Worm (Caenorhabditis elegans) whole organism, L4 larva: Measurements from ENCODE around the gene Y77E11A.16.

Experiments used
- D1046.2 ChIP-seq: fragments of 200-800 bp; sonication (Bioruptor generic); IDR thresholded peaks from 2 replicates; pipeline ENCODE4 v1.3.6; 2022; ENCODE audit warnings: missing genetic modification characterization, missing compliant biosample characterization
- F26F4.8 ChIP-seq: fragments of 200-800 bp; sonication (Bioruptor generic); conservative IDR thresholded peaks from 2 replicates; pipeline ENCODE4 v1.3.6; 2022; ENCODE audit warnings: missing genetic modification characterization, missing compliant biosample characterization
- F49E8.2 ChIP-seq: sonication (generic microtip); optimal IDR thresholded peaks from 2 replicates; lab custom pipeline; 2016; ENCODE audit warnings: missing compliant biosample characterization, mild to moderate bottlenecking, missing genetic modification characterization, borderline replicate concordance
- R02D3.7 ChIP-seq: fragments of 150-350 bp; sonication (generic microtip); optimal IDR thresholded peaks from 3 replicates; lab custom pipeline; 2014; ENCODE audit warnings: missing biosample characterization, missing genetic modification characterization
- T20F7.1 ChIP-seq: fragments of 200-800 bp; sonication (Bioruptor generic); optimal IDR thresholded peaks from 2 replicates; lab custom pipeline; 2018; ENCODE audit warnings: mild to moderate bottlenecking, missing genetic modification characterization, missing compliant biosample characterization
- Y48G9A.11 ChIP-seq: fragments of 200-800 bp; sonication (Bioruptor generic); IDR thresholded peaks from 2 replicates; pipeline ENCODE4 v1.3.6; 2022; ENCODE audit warnings: missing genetic modification reagents, missing genetic modification characterization, missing compliant biosample characterization
- Y75B8A.6 ChIP-seq: fragments of 200-800 bp; sonication (Bioruptor generic); IDR thresholded peaks from 2 replicates; pipeline ENCODE4 v1.3.6; 2022; ENCODE audit warnings: missing genetic modification reagents, missing genetic modification characterization, missing compliant biosample characterization
- ZK546.5 ChIP-seq, 2 experiments: sonication (generic microtip); optimal IDR thresholded peaks; 2 replicates each; lab custom pipeline; 2017; ENCODE audit warnings: missing biosample characterization in 2 of 2, missing genetic modification characterization in 2 of 2
- aly-2 ChIP-seq: sonication (generic microtip); optimal IDR thresholded peaks from 2 replicates; lab custom pipeline; 2018; ENCODE audit warnings: missing biosample characterization, missing genetic modification characterization
- ama-1 ChIP-seq: fragments of 150-350 bp; optimal IDR thresholded peaks from 2 replicates; lab custom pipeline; 2014; ENCODE audit warnings: inconsistent platforms, mixed read lengths
- attf-4 ChIP-seq: sonication (generic microtip); optimal IDR thresholded peaks from 3 replicates; lab custom pipeline; 2017; ENCODE audit warnings: missing biosample characterization, missing genetic modification characterization
- ceh-28 ChIP-seq: fragments of 150-350 bp; optimal IDR thresholded peaks from 2 replicates; lab custom pipeline; 2014; ENCODE audit warnings: missing biosample characterization, missing genetic modification reagents, missing genetic modification characterization
- ceh-62 ChIP-seq: sonication (generic microtip); optimal IDR thresholded peaks from 2 replicates; lab custom pipeline; 2017; ENCODE audit warnings: missing biosample characterization, missing genetic modification characterization
- ces-1 ChIP-seq: fragments of 150-350 bp; sonication (generic microtip); optimal IDR thresholded peaks from 4 replicates; lab custom pipeline; 2014; ENCODE audit warnings: missing biosample characterization, missing genetic modification reagents, missing genetic modification characterization
- cey-2 ChIP-seq: sonication (generic microtip); optimal IDR thresholded peaks from 3 replicates; lab custom pipeline; 2017; ENCODE audit warnings: missing genetic modification characterization, mild to moderate bottlenecking, missing compliant biosample characterization, antibody characterized with exemption, borderline replicate concordance; ENCODE audit not compliant: insufficient read depth
- ctbp-1 ChIP-seq: fragments of 200-800 bp; sonication (Bioruptor generic); IDR thresholded peaks from 2 replicates; pipeline ENCODE4 v1.3.6; 2022; ENCODE audit warnings: missing genetic modification reagents, missing genetic modification characterization, missing compliant biosample characterization
- daf-8 ChIP-seq: fragments of 200-800 bp; sonication (Bioruptor generic); IDR thresholded peaks from 2 replicates; pipeline ENCODE4 v1.3.6; 2022; ENCODE audit warnings: missing genetic modification characterization, missing compliant biosample characterization
- dmd-9 ChIP-seq: fragments of 200-800 bp; sonication (Bioruptor generic); IDR thresholded peaks from 2 replicates; pipeline ENCODE4 v1.3.6; 2022; ENCODE audit warnings: missing genetic modification reagents, missing genetic modification characterization, missing compliant biosample characterization
- egl-27 ChIP-seq: sonication (generic microtip); optimal IDR thresholded peaks from 3 replicates; lab custom pipeline; 2017; ENCODE audit warnings: missing biosample characterization, missing genetic modification reagents, missing genetic modification characterization
- egl-43 ChIP-seq: fragments of 200-800 bp; sonication (Bioruptor generic); IDR thresholded peaks from 2 replicates; pipeline ENCODE4 v1.3.6; 2022; ENCODE audit warnings: missing genetic modification reagents, missing genetic modification characterization, missing compliant biosample characterization
- fkh-10 ChIP-seq: fragments of 150-350 bp; optimal IDR thresholded peaks from 2 replicates; lab custom pipeline; 2014; ENCODE audit warnings: missing biosample characterization, missing genetic modification reagents, missing genetic modification characterization
- gei-8 ChIP-seq: fragments of 200-800 bp; sonication (Bioruptor generic); optimal IDR thresholded peaks from 2 replicates; lab custom pipeline; 2018; ENCODE audit warnings: mild to moderate bottlenecking, missing genetic modification characterization, missing compliant biosample characterization
- hif-1 ChIP-seq, 2 experiments: sonication (generic microtip); optimal IDR thresholded peaks; 2 replicates each; lab custom pipeline; 2016 to 2017; ENCODE audit warnings: missing compliant biosample characterization in 2 of 2, missing genetic modification characterization in 2 of 2, missing genetic modification reagents in 2 of 2, missing genotype in 2 of 2, mild to moderate bottlenecking in 1 of 2
- hmg-1.1 ChIP-seq: fragments of 200-800 bp; sonication (Bioruptor generic); IDR thresholded peaks from 2 replicates; pipeline ENCODE4 v1.3.6; 2022; ENCODE audit warnings: missing genetic modification reagents, missing genetic modification characterization, missing compliant biosample characterization
- lim-7 ChIP-seq: fragments of 200-800 bp; sonication (Bioruptor generic); IDR thresholded peaks from 2 replicates; pipeline ENCODE4 v1.3.6; 2022; ENCODE audit warnings: missing genetic modification characterization, missing compliant biosample characterization
- lin-13 ChIP-seq: fragments of 150-350 bp; optimal IDR thresholded peaks from 2 replicates; lab custom pipeline; 2014; ENCODE audit warnings: missing biosample characterization, missing genetic modification reagents, missing genetic modification characterization
- lin-29 ChIP-seq: fragments of 200-800 bp; sonication (Bioruptor generic); IDR thresholded peaks from 2 replicates; pipeline ENCODE4 v1.3.6; 2022; ENCODE audit warnings: missing genetic modification reagents, missing genetic modification characterization, missing compliant biosample characterization
- lir-3 ChIP-seq: sonication (generic microtip); optimal IDR thresholded peaks from 2 replicates; lab custom pipeline; 2016; ENCODE audit warnings: mild to moderate bottlenecking, missing genetic modification characterization, missing compliant biosample characterization
- lsy-2 ChIP-seq, 2 experiments: fragments of 150-350 bp in 1 of 2; sonication (generic microtip) in 1 of 2; optimal IDR thresholded peaks; 2 replicates each; lab custom pipeline; 2014 to 2017; ENCODE audit warnings: missing biosample characterization in 2 of 2, missing genetic modification characterization in 2 of 2
- madf-5 ChIP-seq, 2 experiments: fragments of 200-800 bp; sonication (Bioruptor generic); IDR thresholded peaks; 2 replicates each; pipeline ENCODE4 v1.3.6; 2022; ENCODE audit warnings: missing compliant biosample characterization in 2 of 2, missing genetic modification characterization in 2 of 2
- mdl-1 ChIP-seq, 2 experiments: fragments of 150-350 bp in 1 of 2; sonication (generic microtip) in 1 of 2; optimal IDR thresholded peaks; 2 replicates each; lab custom pipeline; 2014 to 2017; ENCODE audit warnings: missing biosample characterization in 2 of 2, missing genetic modification characterization in 2 of 2
- mes-2 ChIP-seq: sonication (generic microtip); optimal IDR thresholded peaks from 2 replicates; lab custom pipeline; 2016; ENCODE audit warnings: missing genotype, mild to moderate bottlenecking, missing genetic modification characterization, missing compliant biosample characterization; ENCODE audit not compliant: poor library complexity, severe bottlenecking
- mxl-2 ChIP-seq: fragments of 200-800 bp; sonication (Bioruptor generic); conservative IDR thresholded peaks from 2 replicates; pipeline ENCODE4 v1.3.6; 2022; ENCODE audit warnings: missing genetic modification reagents, missing genetic modification characterization, missing compliant biosample characterization
- mxl-3 ChIP-seq: fragments of 200-800 bp; sonication (Bioruptor generic); optimal IDR thresholded peaks from 2 replicates; lab custom pipeline; 2018; ENCODE audit warnings: mild to moderate bottlenecking, missing genetic modification characterization, missing compliant biosample characterization
- nhr-111 ChIP-seq: fragments of 200-800 bp; sonication (Bioruptor generic); optimal IDR thresholded peaks from 2 replicates; lab custom pipeline; 2018; ENCODE audit warnings: mild to moderate bottlenecking, missing genetic modification characterization, missing compliant biosample characterization
- nhr-237 ChIP-seq: sonication (generic microtip); optimal IDR thresholded peaks from 2 replicates; lab custom pipeline; 2017; ENCODE audit warnings: missing biosample characterization, missing genetic modification characterization
- nhr-28 ChIP-seq: fragments of 150-350 bp; optimal IDR thresholded peaks from 2 replicates; lab custom pipeline; 2014; ENCODE audit warnings: missing biosample characterization, missing genetic modification characterization
- nhr-77 ChIP-seq: fragments of 150-350 bp; optimal IDR thresholded peaks from 2 replicates; lab custom pipeline; 2014; ENCODE audit warnings: missing biosample characterization, missing genetic modification characterization
- php-3 ChIP-seq: fragments of 200-800 bp; sonication (Bioruptor generic); IDR thresholded peaks from 2 replicates; pipeline ENCODE4 v1.3.6; 2022; ENCODE audit warnings: missing genetic modification reagents, missing genetic modification characterization, missing compliant biosample characterization
- rbr-2 ChIP-seq: sonication (generic microtip); optimal IDR thresholded peaks from 2 replicates; lab custom pipeline; 2016; ENCODE audit warnings: missing genotype, missing genetic modification characterization, missing compliant biosample characterization
- snpc-4 ChIP-seq: fragments of 150-350 bp; optimal IDR thresholded peaks from 2 replicates; lab custom pipeline; 2014; ENCODE audit warnings: missing biosample characterization, missing genetic modification characterization
- spr-1 ChIP-seq: sonication (generic microtip); optimal IDR thresholded peaks from 2 replicates; lab custom pipeline; 2016; ENCODE audit warnings: mild to moderate bottlenecking, missing genetic modification characterization, missing compliant biosample characterization
- spr-3 ChIP-seq: fragments of 200-800 bp; sonication (Bioruptor generic); optimal IDR thresholded peaks from 2 replicates; lab custom pipeline; 2018; ENCODE audit warnings: mild to moderate bottlenecking, missing genetic modification characterization, missing compliant biosample characterization
- unc-130 ChIP-seq: sonication (generic microtip); optimal IDR thresholded peaks from 2 replicates; lab custom pipeline; 2016; ENCODE audit warnings: missing genetic modification reagents, missing genetic modification characterization, missing compliant biosample characterization
- unc-39 ChIP-seq: sonication (generic microtip); optimal IDR thresholded peaks from 2 replicates; lab custom pipeline; 2017; ENCODE audit warnings: missing biosample characterization, missing genetic modification characterization
- unc-62 ChIP-seq, 3 experiments: fragments of 150-350 bp in 1 of 3; sonication (generic microtip); optimal IDR thresholded peaks in 2 of 3; peaks in 1 of 3; 1 replicate in 1 of 3; 2 replicates in 2 of 3; lab custom pipeline; 2014 to 2017; ENCODE audit warnings: missing biosample characterization in 3 of 3, missing genetic modification characterization in 3 of 3, missing genetic modification reagents in 3 of 3, missing genotype in 1 of 3
- vab-7 ChIP-seq: fragments of 200-800 bp; sonication (Bioruptor generic); IDR thresholded peaks from 2 replicates; pipeline ENCODE4 v1.3.6; 2022; ENCODE audit warnings: missing genetic modification reagents, missing genetic modification characterization, missing compliant biosample characterization
- zag-1 ChIP-seq: fragments of 150-350 bp; optimal IDR thresholded peaks from 2 replicates; lab custom pipeline; 2014; ENCODE audit warnings: missing biosample characterization, missing genetic modification characterization
- zfp-2 ChIP-seq: sonication (generic microtip); optimal IDR thresholded peaks from 2 replicates; lab custom pipeline; 2016; ENCODE audit warnings: mild to moderate bottlenecking, missing genetic modification characterization, missing compliant biosample characterization
- zip-11 ChIP-seq: fragments of 200-800 bp; sonication (Bioruptor generic); IDR thresholded peaks from 2 replicates; pipeline ENCODE4 v1.3.6; 2022; ENCODE audit warnings: missing genetic modification characterization, missing compliant biosample characterization
- ztf-11 ChIP-seq: fragments of 150-350 bp; optimal IDR thresholded peaks from 2 replicates; lab custom pipeline; 2014; ENCODE audit warnings: missing biosample characterization, missing genetic modification characterization
- ztf-7 ChIP-seq: fragments of 150-350 bp; optimal IDR thresholded peaks from 2 replicates; lab custom pipeline; 2014; ENCODE audit warnings: missing biosample characterization, missing genetic modification characterization

Y77E11A.16 gene

DNA sequence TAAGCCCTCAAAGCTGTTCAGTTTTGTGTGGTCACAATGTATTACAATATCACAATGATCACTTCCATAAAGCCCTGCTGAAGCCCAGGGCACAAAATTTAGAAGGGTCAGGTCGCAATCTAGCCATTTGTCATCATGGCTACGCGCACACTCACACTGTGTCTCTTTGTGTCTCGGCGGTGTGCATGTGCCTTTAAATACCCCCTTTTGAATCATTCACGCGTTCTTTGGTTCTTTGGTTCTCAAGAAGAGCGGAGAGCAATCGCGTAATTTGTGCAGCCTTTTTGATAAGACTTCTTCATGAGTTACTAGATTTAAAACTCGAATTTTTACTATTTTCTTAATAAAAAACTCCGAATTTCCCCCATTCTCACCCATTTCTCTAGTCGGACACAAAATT is 30.2 kb upstream of the Y77E11A.16 start (continued):
- TF ChIP-seq nhr-28 (tag; lab: Kevin White, UChicago) (peak; percentile 87), mxl-3 (GFP tag; lab: Kevin White, UChicago) (peak; percentile 56), lir-3 (tag; lab: Kevin White, UChicago) (no peak), spr-1 (tag; lab: Kevin White, UChicago) (no peak), snpc-4 (tag; lab: Kevin White, UChicago) (no peak), T20F7.1 (no peak), hmg-1.1 (GFP tag; lab: Robert Waterston, UW) (no peak), unc-39 (tag; lab: Kevin White, UChicago) (no peak), madf-5 (GFP tag; IDR thresholded peaks at IDR 0.05; lab: Robert Waterston, UW) (no peak), ceh-62 (tag; lab: Kevin White, UChicago) (no peak), F26F4.8 (GFP tag; lab: Robert Waterston, UW) (no peak), lin-29 (GFP tag; lab: Robert Waterston, UW) (no peak), hif-1 (tag; optimal IDR thresholded peaks at IDR 0.05; lab: Kevin White, UChicago) (no peak), ceh-28 (tag; lab: Kevin White, UChicago) (no peak), lim-7 (GFP tag; lab: Robert Waterston, UW) (no peak), ZK546.5 (tag; optimal IDR thresholded peaks at IDR 0.05; lab: Kevin White, UChicago) (no peak), gei-8 (no peak), zip-11 (GFP tag; lab: Robert Waterston, UW) (no peak), fkh-10 (GFP tag; lab: Kevin White, UChicago) (no peak), ztf-11 (no peak), unc-62 (GFP tag; optimal IDR thresholded peaks at IDR 0.05 in 1 of 2; lab: Kevin White, UChicago) (no peak), unc-62 (tag; optimal IDR thresholded peaks at IDR 0.05; lab: Kevin White, UChicago) (no peak), R02D3.7 (no peak), rbr-2 (tag; lab: Kevin White, UChicago) (no peak), nhr-77 (tag; lab: Kevin White, UChicago) (peak; percentile 26), egl-27 (tag; lab: Kevin White, UChicago) (no peak), unc-130 (GFP tag; lab: Kevin White, UChicago) (no peak), ctbp-1 (GFP tag; lab: Robert Waterston, UW) (no peak), F49E8.2 (tag; lab: Kevin White, UChicago) (no peak), mes-2 (tag; lab: Kevin White, UChicago) (peak; percentile 29), Y48G9A.11 (GFP tag; lab: Robert Waterston, UW) (no peak), egl-43 (GFP tag; lab: Robert Waterston, UW) (0 out of 2 replicates have a peak, but pooled peaks have one; percentile 43), spr-3 (GFP tag; lab: Kevin White, UChicago) (no peak), daf-8 (GFP tag; lab: Robert Waterston, UW) (no peak), mdl-1 (tag; optimal IDR thresholded peaks at IDR 0.05; lab: Kevin White, UChicago) (peak in 1 of 2 experiments; percentile 41), php-3 (GFP tag; lab: Robert Waterston, UW) (0 out of 2 replicates have a peak, but pooled peaks have one; percentile 16), aly-2 (tag; lab: Kevin White, UChicago) (no peak), nhr-237 (no peak), nhr-111 (GFP tag; lab: Kevin White, UChicago) (no peak), cey-2 (tag; lab: Kevin White, UChicago) (no peak), dmd-9 (GFP tag; lab: Robert Waterston, UW) (no peak), lin-13 (GFP tag; lab: Kevin White, UChicago) (no peak), Y75B8A.6 (GFP tag; lab: Robert Waterston, UW) (no peak), ces-1 (GFP tag; lab: Kevin White, UChicago) (no peak), zag-1 (tag; lab: Kevin White, UChicago) (no peak), lsy-2 (tag; optimal IDR thresholded peaks at IDR 0.05; lab: Kevin White, UChicago) (no peak), mxl-2 (GFP tag; lab: Robert Waterston, UW) (peak; percentile 60), ztf-7 (no peak), D1046.2 (GFP tag; lab: Robert Waterston, UW) (no peak), zfp-2 (no peak), ama-1 (no peak), attf-4 (tag; lab: Kevin White, UChicago) (no peak), vab-7 (no peak)
